Fruit fly (Drosophila melanogaster): ENCODE data around the gene Tom.
A peak's percentile ranks its signal among the peaks of the same experiment; 100 is the strongest.

The Tom gene

dm6 chr3L:14984521-14985150, 15.5 kb downstream of the Tom start, which contains the start of gene mnd (continued):
- TF ChIP-seq Eip78C (GFP tag): peak; percentile 94
- TF ChIP-seq dac (GFP tag; optimal IDR thresholded peaks at IDR 0.05): no peak
- TF ChIP-seq CG11294 (GFP tag; IDR thresholded peaks at IDR 0.05): peak; percentile 84
- peak; percentile 84 for TF ChIP-seq CG3919 (GFP tag; optimal IDR thresholded peaks at IDR 0.05)
- TF ChIP-seq eg (GFP tag; IDR thresholded peaks at IDR 0.05): peak; percentile 96
- TF ChIP-seq cyc (GFP tag; optimal IDR thresholded peaks at IDR 0.05): peak; percentile 39
- peak; percentile 50 for TF ChIP-seq CG34406 (GFP tag; optimal IDR thresholded peaks at IDR 0.05)
- peak; percentile 26 to 56 for TF ChIP-seq ss (GFP tag; optimal IDR thresholded peaks at IDR 0.05)
- no peak for TF ChIP-seq CG31627 (GFP tag; optimal IDR thresholded peaks at IDR 0.05)

- TF ChIP-seq pdm3 (GFP tag; optimal IDR thresholded peaks at IDR 0.05) (no peak), CG16779 (tag; optimal IDR thresholded peaks at IDR 0.05) (no peak), CG10631 (GFP tag; optimal IDR thresholded peaks at IDR 0.05) (no peak), cyc (GFP tag; optimal IDR thresholded peaks at IDR 0.05) (no peak), Hr4 (GFP tag; optimal IDR thresholded peaks at IDR 0.05) (peak; percentile 26), CG7368 (GFP tag; optimal IDR thresholded peaks at IDR 0.05) (no peak), topi (GFP tag; optimal IDR thresholded peaks at IDR 0.05) (no peak), ss (GFP tag; optimal IDR thresholded peaks at IDR 0.05) (no peak), CG8632 (GFP tag; optimal IDR thresholded peaks at IDR 0.05) (no peak), CG3032 (tag; optimal IDR thresholded peaks at IDR 0.05) (no peak), spab (GFP tag; optimal IDR thresholded peaks at IDR 0.05) (no peak), Met (GFP tag; optimal IDR thresholded peaks at IDR 0.05) (peak; percentile 1), Lpt (GFP tag; optimal IDR thresholded peaks at IDR 0.05) (no peak), dac (GFP tag; optimal IDR thresholded peaks at IDR 0.05) (no peak), CG6792 (GFP tag; optimal IDR thresholded peaks at IDR 0.05) (no peak), Blimp-1 (GFP tag; optimal IDR thresholded peaks at IDR 0.05) (no peak), CG15336 (GFP tag; IDR thresholded peaks at IDR 0.05) (no peak; the same call in 1 of the 2 replicates), net (GFP tag; optimal IDR thresholded peaks at IDR 0.05) (no peak), salr (GFP tag; optimal IDR thresholded peaks at IDR 0.05) (no peak), CG1621 (tag; optimal IDR thresholded peaks at IDR 0.05) (no peak), eg (GFP tag; IDR thresholded peaks at IDR 0.05) (no peak; the same call in 2 of the 3 replicates), CG6276 (GFP tag; optimal IDR thresholded peaks at IDR 0.05) (no peak), svp (GFP tag) (peak; percentile 38), Eip78C (GFP tag) (peak; percentile 44), acj6 (GFP tag; optimal IDR thresholded peaks at IDR 0.05) (no peak), esn (GFP tag; optimal IDR thresholded peaks at IDR 0.05) (no peak), CG8319 (GFP tag; optimal IDR thresholded peaks at IDR 0.05) (no peak), CG11902 (GFP tag; optimal IDR thresholded peaks at IDR 0.05) (no peak), Sox15 (GFP tag; optimal IDR thresholded peaks at IDR 0.05) (no peak), CG11762 (GFP tag; optimal IDR thresholded peaks at IDR 0.05; ENCODE audit: insufficient read depth) (no peak), CG3919 (GFP tag; optimal IDR thresholded peaks at IDR 0.05) (no peak), achi (GFP tag; optimal IDR thresholded peaks at IDR 0.05) (no peak), CG10669 (GFP tag; optimal IDR thresholded peaks at IDR 0.05) (no peak)
Observed at dm6 chr3L:14986340-14986916, 17.3 kb downstream of the Tom start.

dm6 chr3L:14986984-14987896, 18.1 kb downstream of the Tom start:
- TF ChIP-seq CG6163 (GFP tag; IDR thresholded peaks at IDR 0.05) (0 out of 3 replicates have a peak, but pooled peaks have one; percentile 16), CG4318 (GFP tag; optimal IDR thresholded peaks at IDR 0.05) (no peak), Eip78C (GFP tag) (peak; percentile 10), eg (GFP tag; IDR thresholded peaks at IDR 0.05) (peak; percentile 35; the same call in 1 of the 3 replicates), vri (GFP tag; optimal IDR thresholded peaks at IDR 0.05) (peak; percentile 48), fd85E (GFP tag; optimal IDR thresholded peaks at IDR 0.05) (no peak), CG8119 (GFP tag; IDR thresholded peaks at IDR 0.05) (0 out of 3 replicates have a peak, but pooled peaks have one; percentile 12), Lpt (GFP tag; optimal IDR thresholded peaks at IDR 0.05) (no peak), fd59A (GFP tag; optimal IDR thresholded peaks at IDR 0.05) (no peak), CG6808 (GFP tag; optimal IDR thresholded peaks at IDR 0.05) (no peak), CG6854 (GFP tag; optimal IDR thresholded peaks at IDR 0.05) (peak; percentile 30), CG6792 (GFP tag; optimal IDR thresholded peaks at IDR 0.05) (no peak), Eip93F (GFP tag; optimal IDR thresholded peaks at IDR 0.05) (no peak), CG10631 (GFP tag; optimal IDR thresholded peaks at IDR 0.05) (no peak), svp (GFP tag) (peak; percentile 32), Smox (GFP tag; optimal IDR thresholded peaks at IDR 0.05) (no peak)

Measured in whole organism, prepupa.